Worm (Caenorhabditis elegans): ENCODE data around the gene sax-3.

DNA sequence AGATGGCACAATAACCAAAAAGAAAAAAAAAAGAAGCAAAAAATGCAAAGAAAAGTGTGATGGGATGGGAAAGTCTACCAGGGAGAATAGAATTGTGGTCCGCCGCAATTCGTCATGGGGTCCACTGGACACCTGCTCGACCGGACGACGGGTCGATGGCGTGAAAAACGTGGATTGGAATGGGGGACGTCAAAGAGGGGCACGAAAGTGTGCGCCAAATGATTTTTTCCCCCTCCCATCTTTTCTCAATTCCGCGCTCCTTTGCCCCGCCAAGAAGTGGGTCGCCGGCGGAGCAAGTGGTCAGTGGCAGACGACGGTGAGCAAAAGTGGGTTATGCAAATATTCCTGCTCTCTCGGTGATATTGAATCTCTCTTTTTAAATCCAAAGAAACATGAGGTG is 2.2 kb upstream of the sax-3 start:
- TF ChIP-seq rpc-1 (optimal IDR thresholded peaks at IDR 0.05) (no peak), rpc-1 (tag; optimal IDR thresholded peaks at IDR 0.05) (no peak), chd-7 (tag; optimal IDR thresholded peaks at IDR 0.05) (no peak), ztf-22 (GFP tag; optimal IDR thresholded peaks at IDR 0.05) (no peak), F57C9.4 (tag; optimal IDR thresholded peaks at IDR 0.05) (no peak), nhr-80 (tag; optimal IDR thresholded peaks at IDR 0.05) (no peak), snpc-4 (GFP tag; optimal IDR thresholded peaks at IDR 0.05) (no peak), snpc-4 (tag; optimal IDR thresholded peaks at IDR 0.05) (no peak), rcor-1 (GFP tag; IDR thresholded peaks at IDR 0.05) (no peak), snpc-3.4 (tag; optimal IDR thresholded peaks at IDR 0.05) (no peak), madf-3 (GFP tag; IDR thresholded peaks at IDR 0.05) (no peak), T26A5.8 (tag; optimal IDR thresholded peaks at IDR 0.05) (no peak), C17E4.6 (GFP tag; IDR thresholded peaks at IDR 0.05) (no peak)

Data from whole organism, young adult.